Worm (Caenorhabditis elegans) whole organism, mixed stage, embryonic: ENCODE results near the gene pdl-1.

ENCODE experiments used
- M03D4.4 ChIP-seq: sonication (generic microtip); optimal IDR thresholded peaks from 2 replicates; lab custom pipeline; 2017; ENCODE audit warnings: mild to moderate bottlenecking, missing genetic modification characterization, missing compliant biosample characterization
- bed-3 ChIP-seq: fragments of 200-800 bp; sonication (Bioruptor generic); optimal IDR thresholded peaks from 3 replicates; lab custom pipeline; 2018; ENCODE audit warnings: mild to moderate bottlenecking, missing genetic modification characterization, moderate library complexity, missing compliant biosample characterization
- blmp-1 ChIP-seq: fragments of 150-350 bp; optimal IDR thresholded peaks from 2 replicates; lab custom pipeline; 2014; ENCODE audit warnings: missing biosample characterization, missing genetic modification characterization
- lin-13 ChIP-seq: fragments of 150-350 bp; optimal IDR thresholded peaks from 2 replicates; lab custom pipeline; 2014; ENCODE audit warnings: missing biosample characterization, missing genetic modification characterization
- lsy-2 ChIP-seq: fragments of 150-350 bp; optimal IDR thresholded peaks from 2 replicates; lab custom pipeline; 2014; ENCODE audit warnings: missing biosample characterization, missing genetic modification characterization
- nhr-12 ChIP-seq: fragments of 150-350 bp; optimal IDR thresholded peaks from 2 replicates; lab custom pipeline; 2014; ENCODE audit warnings: missing biosample characterization, missing genetic modification characterization
- snpc-4 ChIP-seq: fragments of 150-350 bp; optimal IDR thresholded peaks from 2 replicates; lab custom pipeline; 2014; ENCODE audit warnings: missing biosample characterization, missing genetic modification characterization
- ztf-11 ChIP-seq: fragments of 150-350 bp; optimal IDR thresholded peaks from 2 replicates; lab custom pipeline; 2014; ENCODE audit warnings: missing biosample characterization, missing genetic modification characterization

- TF ChIP-seq ztf-11 (tag; lab: Kevin White, UChicago) (no peak), snpc-4 (no peak), nhr-12 (no peak), M03D4.4 (tag; lab: Kevin White, UChicago) (no peak), blmp-1 (no peak), lsy-2 (tag; lab: Kevin White, UChicago) (no peak), lin-13 (no peak), bed-3 (GFP tag; lab: Kevin White, UChicago) (no peak)
These were observed 37.4 kb upstream of the pdl-1 start for ce11 chrII:7146240-7146639.
